Worm (Caenorhabditis elegans) whole organism, mixed stage, embryonic: ENCODE results near the gene fbxa-147.

Experiments used
- bed-3 ChIP-seq: fragments of 200-800 bp; sonication (Bioruptor generic); optimal IDR thresholded peaks from 3 replicates; lab custom pipeline; 2018; ENCODE audit warnings: mild to moderate bottlenecking, missing genetic modification characterization, moderate library complexity, missing compliant biosample characterization
- blmp-1 ChIP-seq: fragments of 150-350 bp; optimal IDR thresholded peaks from 2 replicates; lab custom pipeline; 2014; ENCODE audit warnings: missing biosample characterization, missing genetic modification characterization
- ceh-39 ChIP-seq: fragments of 150-350 bp; optimal IDR thresholded peaks from 2 replicates; lab custom pipeline; 2014; ENCODE audit warnings: missing biosample characterization, missing genetic modification characterization
- ceh-43 ChIP-seq: fragments of 200-800 bp; sonication (Bioruptor generic); optimal IDR thresholded peaks from 2 replicates; lab custom pipeline; 2018; ENCODE audit warnings: mild to moderate bottlenecking, missing genetic modification characterization, moderate library complexity, missing compliant biosample characterization
- ceh-83 ChIP-seq: fragments of 200-800 bp; sonication (Bioruptor generic); optimal IDR thresholded peaks from 2 replicates; lab custom pipeline; 2018; ENCODE audit warnings: mild to moderate bottlenecking, missing genetic modification characterization, missing compliant biosample characterization
- ces-1 ChIP-seq: fragments of 150-350 bp; optimal IDR thresholded peaks from 2 replicates; lab custom pipeline; 2014; ENCODE audit warnings: missing biosample characterization, missing genetic modification reagents, missing genetic modification characterization
- drap-1 ChIP-seq: fragments of 200-800 bp; sonication (Bioruptor generic); optimal IDR thresholded peaks from 3 replicates; lab custom pipeline; 2018; ENCODE audit warnings: mild to moderate bottlenecking, missing genetic modification characterization, missing compliant biosample characterization
- elt-1 ChIP-seq: sonication (generic microtip); optimal IDR thresholded peaks from 2 replicates; lab custom pipeline; 2017; ENCODE audit warnings: missing genetic modification characterization, mild to moderate bottlenecking, missing compliant biosample characterization, antibody characterized with exemption, moderate library complexity, borderline replicate concordance; ENCODE audit not compliant: insufficient read depth
- flh-1 ChIP-seq: fragments of 200-800 bp; sonication (Bioruptor generic); optimal IDR thresholded peaks from 2 replicates; lab custom pipeline; 2018; ENCODE audit warnings: mild to moderate bottlenecking, missing genetic modification characterization, moderate library complexity, missing compliant biosample characterization
- ham-2 ChIP-seq: fragments of 200-800 bp; sonication (Bioruptor generic); optimal IDR thresholded peaks from 2 replicates; lab custom pipeline; 2018; ENCODE audit warnings: mild to moderate bottlenecking, missing genetic modification characterization, missing compliant biosample characterization
- lin-13 ChIP-seq: fragments of 150-350 bp; optimal IDR thresholded peaks from 2 replicates; lab custom pipeline; 2014; ENCODE audit warnings: missing biosample characterization, missing genetic modification characterization
- lin-32 ChIP-seq: fragments of 200-800 bp; sonication (Bioruptor generic); optimal IDR thresholded peaks from 2 replicates; lab custom pipeline; 2018; ENCODE audit warnings: mild to moderate bottlenecking, missing genetic modification characterization, missing compliant biosample characterization
- lsy-2 ChIP-seq: fragments of 150-350 bp; optimal IDR thresholded peaks from 2 replicates; lab custom pipeline; 2014; ENCODE audit warnings: missing biosample characterization, missing genetic modification characterization
- mep-1 ChIP-seq: fragments of 150-350 bp; optimal IDR thresholded peaks from 2 replicates; lab custom pipeline; 2017; ENCODE audit warnings: missing biosample characterization, missing genetic modification reagents, missing genetic modification characterization, inconsistent platforms
- mls-2 ChIP-seq: sonication (generic microtip); optimal IDR thresholded peaks from 2 replicates; lab custom pipeline; 2016; ENCODE audit warnings: mild to moderate bottlenecking, missing genetic modification characterization, moderate library complexity, missing compliant biosample characterization
- nhr-12 ChIP-seq: fragments of 150-350 bp; optimal IDR thresholded peaks from 2 replicates; lab custom pipeline; 2014; ENCODE audit warnings: missing biosample characterization, missing genetic modification characterization
- nhr-2 ChIP-seq: fragments of 150-350 bp; optimal IDR thresholded peaks from 2 replicates; lab custom pipeline; 2014; ENCODE audit warnings: missing biosample characterization, missing genetic modification characterization
- nhr-237 ChIP-seq: fragments of 150-350 bp; optimal IDR thresholded peaks from 2 replicates; lab custom pipeline; 2014; ENCODE audit warnings: missing biosample characterization, missing genetic modification characterization
- nhr-28 ChIP-seq: fragments of 150-350 bp; optimal IDR thresholded peaks from 2 replicates; lab custom pipeline; 2014; ENCODE audit warnings: missing biosample characterization, missing genetic modification characterization
- pha-4 ChIP-seq: fragments of 150-350 bp; optimal IDR thresholded peaks from 2 replicates; lab custom pipeline; 2018; ENCODE audit warnings: missing biosample characterization, missing genetic modification reagents, missing genetic modification characterization
- sem-2 ChIP-seq: fragments of 200-800 bp; sonication (Bioruptor generic); optimal IDR thresholded peaks from 2 replicates; lab custom pipeline; 2018; ENCODE audit warnings: mild to moderate bottlenecking, missing genetic modification characterization, missing compliant biosample characterization
- snpc-4 ChIP-seq: fragments of 150-350 bp; optimal IDR thresholded peaks from 2 replicates; lab custom pipeline; 2014; ENCODE audit warnings: missing biosample characterization, missing genetic modification characterization
- sptf-1 ChIP-seq: sonication (generic microtip); optimal IDR thresholded peaks from 2 replicates; lab custom pipeline; 2017; ENCODE audit warnings: mild to moderate bottlenecking, missing genetic modification characterization, moderate library complexity, missing compliant biosample characterization
- tbx-8 ChIP-seq: fragments of 200-800 bp; sonication (Bioruptor generic); optimal IDR thresholded peaks from 2 replicates; lab custom pipeline; 2018; ENCODE audit warnings: mild to moderate bottlenecking, missing genetic modification characterization, moderate library complexity, missing compliant biosample characterization
- unc-120 ChIP-seq: sonication (generic microtip); optimal IDR thresholded peaks from 2 replicates; lab custom pipeline; 2017; ENCODE audit warnings: missing genetic modification characterization, missing compliant biosample characterization; ENCODE audit not compliant: poor library complexity, severe bottlenecking
- unc-39 ChIP-seq: fragments of 150-350 bp; optimal IDR thresholded peaks from 2 replicates; lab custom pipeline; 2014; ENCODE audit warnings: missing biosample characterization, missing genetic modification characterization
- unc-62 ChIP-seq: fragments of 150-350 bp; optimal IDR thresholded peaks from 2 replicates; lab custom pipeline; 2014; ENCODE audit warnings: missing biosample characterization, missing genetic modification reagents, missing genetic modification characterization
- zip-8 ChIP-seq: fragments of 150-350 bp; optimal IDR thresholded peaks from 2 replicates; lab custom pipeline; 2014; ENCODE audit warnings: missing biosample characterization, missing genetic modification characterization
- ztf-11 ChIP-seq: fragments of 150-350 bp; optimal IDR thresholded peaks from 2 replicates; lab custom pipeline; 2014; ENCODE audit warnings: missing biosample characterization, missing genetic modification characterization

Gene fbxa-147

DNA sequence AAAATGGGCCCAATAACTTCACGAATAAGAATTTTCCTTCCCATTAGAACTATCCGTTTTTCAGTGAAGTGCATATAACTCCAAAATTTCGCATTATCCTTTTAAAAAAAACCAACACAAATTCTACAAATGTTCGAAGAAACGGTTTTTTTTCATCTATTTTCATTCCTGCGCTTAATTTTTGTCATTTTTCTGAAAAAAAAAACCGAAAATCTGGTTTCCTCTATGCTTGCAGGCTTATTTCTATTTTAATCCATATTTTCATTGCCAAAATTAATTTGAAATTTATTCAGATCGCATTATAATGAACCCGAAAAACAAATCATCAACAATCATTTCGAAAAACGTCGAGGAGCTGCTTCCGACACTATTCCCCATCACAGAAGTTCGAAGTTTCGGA is 17.6 kb upstream of the fbxa-147 start, which contains the start of gene set-5:
Gene set-5, plus strand, starts transcription at position 301 of the 400 bp plus-strand sequence.
- TF ChIP-seq ceh-39 (tag; lab: Kevin White, UChicago) (no peak), unc-39 (no peak), ztf-11 (tag; lab: Kevin White, UChicago) (no peak)

DNA sequence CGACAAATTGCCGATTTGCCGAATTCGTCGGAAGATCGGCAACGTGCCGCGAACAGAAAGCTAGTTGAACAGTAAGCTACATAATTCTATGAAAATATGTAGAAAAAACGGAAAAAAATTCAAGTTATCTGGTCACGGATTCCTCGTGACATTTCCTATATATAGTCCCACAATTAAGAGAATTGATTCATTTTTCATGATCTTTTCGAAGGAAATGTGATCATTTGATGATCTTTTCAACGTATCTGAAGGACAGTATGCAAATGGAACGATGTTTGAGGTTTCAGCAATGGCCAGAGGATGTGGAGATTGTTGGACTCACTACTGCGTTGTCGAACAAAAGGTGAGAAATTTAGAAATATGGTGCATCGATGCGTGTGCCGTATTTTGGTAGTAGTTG is 8.3 kb upstream of the fbxa-147 start, which contains the start of gene R08A2.9:
Gene R08A2.9, plus strand, starts transcription at position 301 of the 400 bp plus-strand sequence.
- TF ChIP-seq unc-62 (GFP tag; lab: Kevin White, UChicago) (no peak), flh-1 (GFP tag; lab: Kevin White, UChicago) (no peak), nhr-237 (tag; lab: Kevin White, UChicago) (no peak), nhr-12 (tag; lab: Kevin White, UChicago) (no peak), ceh-83 (GFP tag; lab: Kevin White, UChicago) (no peak), mls-2 (no peak), drap-1 (no peak), lin-13 (no peak), unc-39 (no peak), ceh-43 (GFP tag; lab: Kevin White, UChicago) (no peak), blmp-1 (tag; lab: Kevin White, UChicago) (no peak), zip-8 (no peak)

DNA sequence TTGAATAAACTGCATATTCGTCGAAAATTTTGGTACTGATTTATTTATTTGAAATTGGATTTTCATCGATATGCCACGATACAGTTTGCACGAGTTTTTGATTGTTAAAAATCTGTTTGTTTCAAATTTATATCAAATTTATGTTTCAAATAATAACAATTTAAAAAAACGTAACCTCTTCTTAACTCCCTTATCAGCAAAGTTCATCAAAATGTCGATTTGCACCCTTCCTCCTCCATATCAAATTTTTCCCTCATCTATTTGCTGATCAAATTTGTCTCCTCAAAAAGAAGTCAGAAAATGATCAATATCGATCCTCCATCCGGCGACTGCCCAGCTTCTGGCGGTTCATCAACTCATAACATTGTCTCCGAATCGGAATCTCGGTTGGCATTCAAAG is 5.2 kb upstream of the fbxa-147 start, which contains the start of gene ssp-33:
Gene ssp-33, plus strand, starts transcription at position 301 of the 400 bp plus-strand sequence.
- TF ChIP-seq snpc-4 (tag; lab: Kevin White, UChicago) (no peak), ceh-43 (GFP tag; lab: Kevin White, UChicago) (no peak), pha-4 (tag; lab: Kevin White, UChicago) (no peak), nhr-28 (tag; lab: Kevin White, UChicago) (no peak), nhr-12 (tag; lab: Kevin White, UChicago) (no peak), elt-1 (tag; lab: Kevin White, UChicago) (no peak), lsy-2 (tag; lab: Kevin White, UChicago) (no peak)

DNA sequence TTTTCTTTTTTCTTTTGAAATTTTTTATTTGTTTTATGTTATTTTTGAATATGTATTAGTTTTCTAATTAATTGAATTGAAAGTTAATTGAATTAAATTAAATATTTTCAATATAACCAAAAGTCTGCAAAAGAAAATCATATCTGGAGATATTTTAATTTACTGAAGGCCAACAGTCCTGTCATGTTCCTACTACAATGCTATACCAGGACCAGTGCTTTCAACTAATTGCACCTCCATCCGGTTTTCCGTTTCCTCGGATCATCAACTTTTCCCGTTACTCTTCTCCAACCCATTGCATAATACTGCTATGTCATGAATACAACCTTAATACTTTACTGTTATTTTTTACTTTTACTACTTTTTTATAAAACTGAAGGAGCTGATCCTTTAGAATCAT is 4.0 kb upstream of the fbxa-147 start, which contains the start of gene R08A2.5:
Gene R08A2.5, plus strand, starts transcription at position 301 of the 400 bp plus-strand sequence.
- no peak for TF ChIP-seq unc-62 (GFP tag; lab: Kevin White, UChicago)
- no peak for TF ChIP-seq tbx-8 (GFP tag; lab: Kevin White, UChicago)
- TF ChIP-seq sptf-1 (tag; lab: Kevin White, UChicago): no peak

DNA sequence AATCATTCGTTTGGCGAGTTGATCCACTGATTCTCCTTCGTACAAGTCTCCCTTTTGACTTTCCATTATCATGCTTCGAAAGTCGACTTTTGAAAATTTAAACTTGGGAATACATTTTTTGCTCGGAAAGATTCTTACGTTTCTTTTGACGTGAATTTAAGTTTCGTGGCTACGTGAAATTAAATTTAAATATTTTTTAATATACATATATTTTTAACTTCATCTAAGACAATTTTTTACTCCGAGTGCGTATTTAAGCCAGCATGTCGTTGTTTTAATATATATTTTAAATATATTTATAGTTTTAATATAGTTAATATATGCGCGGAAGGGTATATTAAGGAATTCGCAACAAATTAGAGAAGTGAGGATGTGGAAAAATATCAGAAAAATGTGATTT is 691 bp upstream of the fbxa-147 start, which contains the start of gene R08A2.2:
Gene R08A2.2, minus strand, starts transcription at position 101 of the 400 bp plus-strand sequence.
- TF ChIP-seq pha-4 (tag; lab: Kevin White, UChicago) (no peak), ceh-43 (GFP tag; lab: Kevin White, UChicago) (no peak), ztf-11 (tag; lab: Kevin White, UChicago) (no peak), nhr-2 (no peak), nhr-28 (tag; lab: Kevin White, UChicago) (no peak), ham-2 (GFP tag; lab: Kevin White, UChicago) (no peak), sem-2 (no peak), nhr-237 (tag; lab: Kevin White, UChicago) (no peak), bed-3 (no peak), mep-1 (no peak), ceh-39 (tag; lab: Kevin White, UChicago) (no peak), zip-8 (no peak)

DNA sequence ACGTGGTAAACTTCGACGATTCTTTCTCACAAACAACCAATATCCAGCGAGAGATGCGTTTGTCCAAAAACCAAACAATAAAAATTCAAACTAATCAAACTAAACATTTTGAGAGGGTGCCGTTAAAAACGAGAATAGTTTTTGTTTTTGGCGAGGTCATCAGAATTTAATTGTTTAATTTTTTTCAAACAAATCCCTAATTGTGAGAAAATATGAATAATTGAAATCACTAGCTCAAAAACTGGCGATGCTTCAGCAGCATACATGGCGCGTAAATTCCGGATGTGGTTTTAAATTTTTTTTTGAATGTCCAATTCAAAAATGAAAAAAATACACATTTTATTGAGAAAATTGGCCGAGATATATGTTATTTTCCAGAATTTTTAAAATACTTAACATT is 3.2 kb downstream of the fbxa-147 start, which contains the start of gene R08A2.1:
Gene R08A2.1, minus strand, starts transcription at position 101 of the 400 bp plus-strand sequence.
- TF ChIP-seq ces-1 (GFP tag; lab: Kevin White, UChicago) (no peak), nhr-28 (tag; lab: Kevin White, UChicago) (no peak), ham-2 (GFP tag; lab: Kevin White, UChicago) (no peak), lin-32 (GFP tag; lab: Kevin White, UChicago) (no peak), mls-2 (no peak), blmp-1 (tag; lab: Kevin White, UChicago) (no peak), snpc-4 (tag; lab: Kevin White, UChicago) (no peak), flh-1 (GFP tag; lab: Kevin White, UChicago) (no peak), nhr-237 (tag; lab: Kevin White, UChicago) (no peak), nhr-2 (no peak), unc-39 (no peak), ceh-39 (tag; lab: Kevin White, UChicago) (no peak), unc-120 (tag; lab: Kevin White, UChicago) (no peak)
